Worm (Caenorhabditis elegans): ENCODE measurements around the gene clec-178.

DNA sequence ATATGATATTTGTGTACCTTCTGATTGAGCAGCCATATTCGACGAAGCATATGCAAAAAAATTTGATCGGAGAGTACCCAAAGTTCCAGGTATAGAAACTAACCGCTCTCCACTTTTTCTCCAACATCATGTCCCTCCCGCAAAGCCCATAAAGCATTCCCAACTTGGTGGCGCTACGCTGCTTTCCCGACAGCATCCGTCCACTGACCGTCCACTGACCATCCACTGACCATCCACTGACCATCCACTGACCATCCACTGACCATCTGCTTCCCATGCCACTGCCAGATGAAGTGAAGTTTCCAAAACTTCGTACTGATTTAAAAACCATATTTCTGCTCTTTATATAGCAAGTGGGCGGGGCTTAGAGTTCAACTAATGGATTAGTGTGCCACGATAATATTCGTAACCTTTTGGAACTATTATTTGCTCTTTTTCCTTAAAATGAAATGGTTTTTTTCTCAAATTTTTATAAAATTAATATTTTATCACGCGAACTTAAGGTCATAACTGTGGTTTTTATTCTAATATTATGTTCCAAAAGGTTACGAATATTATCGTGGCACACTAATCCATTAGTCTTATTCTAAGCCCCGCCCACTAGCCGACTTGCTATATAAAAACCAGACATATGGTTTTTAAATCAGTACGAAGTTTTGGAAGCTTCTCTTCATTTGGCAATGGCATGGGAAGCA lies 36.8 kb downstream of the clec-178 start, which contains the start of gene C55C3.8:
- TF ChIP-seq ces-1 (GFP tag; optimal IDR thresholded peaks at IDR 0.05) (no peak), dpl-1 (GFP tag; optimal IDR thresholded peaks at IDR 0.05) (no peak), lin-13 (GFP tag; optimal IDR thresholded peaks at IDR 0.05) (no peak), ceh-20 (GFP tag; IDR thresholded peaks at IDR 0.05) (no peak), ztf-11 (tag; optimal IDR thresholded peaks at IDR 0.05) (no peak), unc-62 (GFP tag; optimal IDR thresholded peaks at IDR 0.05 in 1 of 2) (peak in 1 of 2 experiments; percentile 94), unc-62 (tag; optimal IDR thresholded peaks at IDR 0.05) (no peak), daf-12 (tag; optimal IDR thresholded peaks at IDR 0.05) (no peak), ZK546.5 (tag; optimal IDR thresholded peaks at IDR 0.05) (no peak)
